Worm (Caenorhabditis elegans) whole organism, L4/young adult: ENCODE measurements around the gene chhy-1.

ENCODE experiments used
- W03F9.2 ChIP-seq: fragments of 150-350 bp; optimal IDR thresholded peaks from 2 replicates; lab custom pipeline; 2014; ENCODE audit warnings: missing biosample characterization, missing genetic modification characterization
- him-1 ChIP-seq: sonication (generic microtip); optimal IDR thresholded peaks from 2 replicates; lab custom pipeline; 2016; ENCODE audit warnings: missing genotype, missing genetic modification reagents, missing genetic modification characterization, missing compliant biosample characterization

- TF ChIP-seq W03F9.2 (tag; lab: Kevin White, UChicago): no peak
- TF ChIP-seq him-1 (tag; lab: Kevin White, UChicago): no peak
Observed at ce11 chrII:8581700-8582099, 35.7 kb downstream of the chhy-1 start, which contains the start of gene arl-1.
